Fruit fly (Drosophila melanogaster) whole organism, embryonic: Measurements from ENCODE around the gene CG8861.
A peak's percentile ranks its signal among the peaks of the same experiment; 100 is the strongest.

Experiments used
- ATbp ChIP-seq: fragments of 200-800 bp; sonication (Bioruptor generic); optimal IDR thresholded peaks from 2 replicates; lab custom pipeline; 2017; ENCODE audit warnings: missing biosample characterization, mild to moderate bottlenecking, missing genetic modification characterization, missing genetic modification reagents
- Abd-B ChIP-seq: fragments of 200-800 bp; sonication (Bioruptor generic); optimal IDR thresholded peaks from 2 replicates; lab custom pipeline; 2018; ENCODE audit warnings: missing biosample characterization, mild to moderate bottlenecking, missing genetic modification characterization, moderate library complexity
- Asciz ChIP-seq: fragments of 200-800 bp; sonication (Bioruptor generic); optimal IDR thresholded peaks from 2 replicates; lab custom pipeline; 2017; ENCODE audit warnings: missing biosample characterization, mild to moderate bottlenecking, missing genetic modification characterization, missing genetic modification reagents
- Atf-2 ChIP-seq: fragments of 200-800 bp; sonication (Bioruptor generic); optimal IDR thresholded peaks from 2 replicates; lab custom pipeline; 2016; ENCODE audit warnings: missing biosample characterization, missing genetic modification characterization
- Atf6 ChIP-seq: fragments of 200-800 bp; sonication (Bioruptor generic); IDR thresholded peaks from 2 replicates; pipeline ENCODE4 v1.3.6; 2022; ENCODE audit warnings: missing biosample characterization, missing genetic modification characterization
- Bdp1 ChIP-seq: fragments of 200-800 bp; sonication (Bioruptor generic); optimal IDR thresholded peaks from 3 replicates; lab custom pipeline; 2016; ENCODE audit warnings: missing biosample characterization, missing genetic modification characterization
- CG12155 ChIP-seq: fragments of 200-800 bp; sonication (Bioruptor generic); optimal IDR thresholded peaks from 3 replicates; lab custom pipeline; 2016; ENCODE audit warnings: missing biosample characterization, missing genetic modification characterization
- CG12659 ChIP-seq: fragments of 200-800 bp; sonication (Bioruptor generic); optimal IDR thresholded peaks from 3 replicates; lab custom pipeline; 2017; ENCODE audit warnings: mild to moderate bottlenecking, missing biosample characterization, missing genetic modification reagents, missing genetic modification characterization
- CG14050 ChIP-seq: fragments of 200-800 bp; sonication (Bioruptor generic); IDR thresholded peaks from 3 replicates; pipeline ENCODE4 v1.3.6; 2022; ENCODE audit warnings: missing biosample characterization, missing genetic modification characterization
- CG1603 ChIP-seq: fragments of 200-800 bp; sonication (Bioruptor generic); optimal IDR thresholded peaks from 2 replicates; lab custom pipeline; 2019; ENCODE audit warnings: missing biosample characterization, mild to moderate bottlenecking, missing genetic modification characterization, moderate library complexity
- CG17186 ChIP-seq: fragments of 200-800 bp; sonication (Bioruptor generic); optimal IDR thresholded peaks from 3 replicates; lab custom pipeline; 2017; ENCODE audit warnings: missing biosample characterization, missing genetic modification reagents, missing genetic modification characterization
- CG1832 ChIP-seq: fragments of 200-800 bp; sonication (Bioruptor generic); optimal IDR thresholded peaks from 2 replicates; lab custom pipeline; 2017; ENCODE audit warnings: missing biosample characterization, mild to moderate bottlenecking, missing genetic modification characterization, inconsistent platforms
- CG18476 ChIP-seq: fragments of 200-800 bp; sonication (Bioruptor generic); optimal IDR thresholded peaks from 2 replicates; lab custom pipeline; 2016; ENCODE audit warnings: missing biosample characterization, mild to moderate bottlenecking, missing genetic modification characterization
- CG2202 ChIP-seq: fragments of 200-800 bp; sonication (Bioruptor generic); optimal IDR thresholded peaks from 2 replicates; lab custom pipeline; 2018; ENCODE audit warnings: missing biosample characterization, mild to moderate bottlenecking, missing genetic modification characterization
- CG31224 ChIP-seq: fragments of 200-800 bp; sonication (Bioruptor generic); IDR thresholded peaks from 2 replicates; pipeline ENCODE4 v1.3.6; 2022; ENCODE audit warnings: missing biosample characterization, missing genetic modification characterization
- CG32767 ChIP-seq: fragments of 200-800 bp; sonication (Bioruptor generic); IDR thresholded peaks from 2 replicates; pipeline ENCODE4 v1.3.6; 2022; ENCODE audit warnings: missing biosample characterization, missing genetic modification characterization
- CG34376 ChIP-seq: fragments of 200-800 bp; sonication (Bioruptor generic); optimal IDR thresholded peaks from 2 replicates; lab custom pipeline; 2018; ENCODE audit warnings: missing biosample characterization, mild to moderate bottlenecking, missing genetic modification characterization
- CG3726 ChIP-seq: fragments of 200-800 bp; sonication (Bioruptor generic); IDR thresholded peaks from 3 replicates; pipeline ENCODE4, ENCODE4 v1.3.6; 2022; ENCODE audit warnings: missing biosample characterization, missing genetic modification characterization
- CG3838 ChIP-seq: fragments of 200-800 bp; sonication (Bioruptor generic); optimal IDR thresholded peaks from 3 replicates; lab custom pipeline; 2016; ENCODE audit warnings: missing biosample characterization, missing genetic modification characterization
- CG6654 ChIP-seq: fragments of 200-800 bp; sonication (Bioruptor generic); optimal IDR thresholded peaks from 2 replicates; lab custom pipeline; 2017; ENCODE audit warnings: missing biosample characterization, mild to moderate bottlenecking, missing genetic modification characterization
- CG7745 ChIP-seq: fragments of 200-800 bp; sonication (Bioruptor generic); optimal IDR thresholded peaks from 2 replicates; lab custom pipeline; 2018; ENCODE audit warnings: missing biosample characterization, mild to moderate bottlenecking, missing genetic modification characterization, moderate library complexity
- CG8944 ChIP-seq: fragments of 200-800 bp; sonication (Bioruptor generic); optimal IDR thresholded peaks from 3 replicates; lab custom pipeline; 2016; ENCODE audit warnings: missing biosample characterization, missing genetic modification characterization
- CG9437 ChIP-seq: fragments of 200-800 bp; sonication (Bioruptor generic); optimal IDR thresholded peaks from 2 replicates; lab custom pipeline; 2018; ENCODE audit warnings: missing biosample characterization, mild to moderate bottlenecking, missing genetic modification characterization
- Dbx ChIP-seq: fragments of 200-800 bp; sonication (Bioruptor generic); IDR thresholded peaks from 3 replicates; pipeline ENCODE4 v1.3.6; 2022; ENCODE audit warnings: missing biosample characterization, missing genetic modification characterization
- Deaf1 ChIP-seq: fragments of 200-800 bp; optimal IDR thresholded peaks from 3 replicates; lab custom pipeline; 2019; ENCODE audit warnings: missing biosample characterization, mild to moderate bottlenecking, missing genetic modification characterization, moderate library complexity
- Dip3 ChIP-seq: fragments of 200-800 bp; sonication (Bioruptor generic); optimal IDR thresholded peaks from 3 replicates; lab custom pipeline; 2016; ENCODE audit warnings: missing biosample characterization, missing genetic modification characterization
- Elba2 ChIP-seq: fragments of 200-800 bp; sonication (Bioruptor generic); optimal IDR thresholded peaks from 3 replicates; lab custom pipeline; 2016; ENCODE audit warnings: missing biosample characterization, missing genetic modification characterization
- HHEX ChIP-seq: fragments of 200-800 bp; sonication (Bioruptor generic); optimal IDR thresholded peaks from 3 replicates; lab custom pipeline; 2017; ENCODE audit warnings: missing biosample characterization, mild to moderate bottlenecking, missing genetic modification characterization, missing genetic modification reagents
- Hr78 ChIP-seq, 2 experiments: fragments of 200-800 bp in 1 of 2; fragments of >200 bp in 1 of 2; sonication (Bioruptor generic) in 1 of 2; optimal IDR thresholded peaks; 2 replicates each; lab custom pipeline; 2017 to 2019; ENCODE audit warnings: missing biosample characterization in 2 of 2, missing genetic modification characterization in 2 of 2, mild to moderate bottlenecking in 1 of 2, moderate library complexity in 1 of 2
- Mrtf ChIP-seq: fragments of 200-800 bp; sonication (Bioruptor generic); IDR thresholded peaks from 3 replicates; pipeline ENCODE4 v1.3.6; 2022; ENCODE audit warnings: missing biosample characterization, missing genetic modification characterization
- Nf-YA ChIP-seq: fragments of 200-800 bp; sonication (Bioruptor generic); IDR thresholded peaks from 2 replicates; pipeline ENCODE4 v1.3.6; 2022; ENCODE audit warnings: missing biosample characterization, missing genetic modification characterization
- Nf-YB ChIP-seq: fragments of 200-800 bp; sonication (Bioruptor generic); optimal IDR thresholded peaks from 3 replicates; lab custom pipeline; 2019; ENCODE audit warnings: missing biosample characterization, mild to moderate bottlenecking, missing genetic modification characterization, moderate library complexity
- Oaz ChIP-seq: fragments of 200-800 bp; sonication (Bioruptor generic); IDR thresholded peaks from 2 replicates; pipeline ENCODE4 v1.3.6; 2022; ENCODE audit warnings: missing biosample characterization, missing genetic modification characterization
- Opbp ChIP-seq: fragments of 200-800 bp; sonication (Bioruptor generic); IDR thresholded peaks from 3 replicates; pipeline ENCODE4 v1.3.6; 2022; ENCODE audit warnings: missing biosample characterization, missing genetic modification characterization; ENCODE audit not compliant: partially characterized antibody
- PHDP ChIP-seq: fragments of 200-800 bp; sonication (Bioruptor generic); optimal IDR thresholded peaks from 3 replicates; lab custom pipeline; 2018; ENCODE audit warnings: missing biosample characterization, mild to moderate bottlenecking, missing genetic modification characterization, moderate library complexity
- Rx ChIP-seq: fragments of 200-800 bp; sonication (Bioruptor generic); IDR thresholded peaks from 2 replicates; pipeline ENCODE4 v1.3.6; 2022; ENCODE audit warnings: missing biosample characterization, missing genetic modification characterization
- chn ChIP-seq: fragments of 200-800 bp; sonication (Bioruptor generic); optimal IDR thresholded peaks from 2 replicates; lab custom pipeline; 2016; ENCODE audit warnings: missing biosample characterization, missing genetic modification characterization
- dmrt11E ChIP-seq: fragments of 200-800 bp; sonication (Bioruptor generic); optimal IDR thresholded peaks from 3 replicates; lab custom pipeline; 2018; ENCODE audit warnings: missing biosample characterization, mild to moderate bottlenecking, missing genetic modification characterization, moderate library complexity
- gem ChIP-seq: fragments of 200-800 bp; sonication (Bioruptor generic); optimal IDR thresholded peaks from 2 replicates; lab custom pipeline; 2019; ENCODE audit warnings: missing biosample characterization, mild to moderate bottlenecking, missing genetic modification characterization, moderate library complexity
- jigr1 ChIP-seq: fragments of 200-800 bp; sonication (Bioruptor generic); IDR thresholded peaks from 3 replicates; pipeline ENCODE4 v1.3.6; 2022; ENCODE audit warnings: missing biosample characterization, missing genetic modification characterization
- lmd ChIP-seq: fragments of 200-800 bp; sonication (Bioruptor generic); IDR thresholded peaks from 2 replicates; pipeline ENCODE4 v1.3.6; 2022; ENCODE audit warnings: missing biosample characterization, missing genetic modification characterization
- nau ChIP-seq: fragments of 200-800 bp; sonication (Bioruptor generic); optimal IDR thresholded peaks from 3 replicates; lab custom pipeline; 2017; ENCODE audit warnings: missing biosample characterization, mild to moderate bottlenecking, missing genetic modification characterization, missing genetic modification reagents
- p53 ChIP-seq: fragments of 200-800 bp; sonication (Bioruptor generic); optimal IDR thresholded peaks from 2 replicates; lab custom pipeline; 2016; ENCODE audit warnings: missing biosample characterization, missing genetic modification characterization
- pnt ChIP-seq: fragments of 200-800 bp; sonication (Bioruptor generic); optimal IDR thresholded peaks from 3 replicates; lab custom pipeline; 2016; ENCODE audit warnings: missing biosample characterization, missing genetic modification characterization
- sens-2 ChIP-seq: fragments of 200-800 bp; sonication (Bioruptor generic); IDR thresholded peaks from 2 replicates; pipeline ENCODE4 v1.3.6; 2022; ENCODE audit warnings: missing biosample characterization, missing genetic modification characterization
- tio ChIP-seq: fragments of 200-800 bp; sonication (Bioruptor generic); optimal IDR thresholded peaks from 2 replicates; lab custom pipeline; 2017; ENCODE audit warnings: missing biosample characterization, missing genetic modification characterization, inconsistent platforms
- tna ChIP-seq: fragments of 200-800 bp; sonication (Bioruptor generic); IDR thresholded peaks from 2 replicates; pipeline ENCODE4 v1.3.6; 2022; ENCODE audit warnings: missing biosample characterization, missing genetic modification characterization; ENCODE audit not compliant: partially characterized antibody
- trh ChIP-seq: fragments of 200-800 bp; sonication (Bioruptor generic); optimal IDR thresholded peaks from 2 replicates; lab custom pipeline; 2016; ENCODE audit warnings: missing biosample characterization, missing genetic modification characterization
- unpg ChIP-seq: fragments of 200-800 bp; sonication (Bioruptor generic); optimal IDR thresholded peaks from 3 replicates; lab custom pipeline; 2018; ENCODE audit warnings: missing biosample characterization, mild to moderate bottlenecking, missing genetic modification characterization, moderate library complexity
- wdn ChIP-seq: fragments of 200-800 bp; sonication (Bioruptor generic); IDR thresholded peaks from 2 replicates; pipeline ENCODE4 v1.3.6; 2022; ENCODE audit warnings: missing biosample characterization, missing genetic modification characterization

CG8861 gene

dm6 chr3R:9260421-9260973, 67.8 kb downstream of the CG8861 start, which contains the start of gene ATP6AP2 (continued):
- no peak for TF ChIP-seq CG8944 (GFP tag; lab: Kevin White, UChicago)
- no peak for TF ChIP-seq CG3726 (GFP tag; lab: Robert Waterston, UW)
- TF ChIP-seq CG7745 (tag; lab: Kevin White, UChicago) = no peak
- peak; percentile 29 for TF ChIP-seq dmrt11E (tag; lab: Kevin White, UChicago)
- no peak for TF ChIP-seq Abd-B
- no peak for TF ChIP-seq trh (GFP tag; lab: Kevin White, UChicago)
- TF ChIP-seq Elba2 (GFP tag; lab: Kevin White, UChicago) = no peak
- peak; percentile 62; the same call in 1 of the 2 replicates for TF ChIP-seq Atf6
- TF ChIP-seq Nf-YB (GFP tag; lab: Kevin White, UChicago) = no peak
- TF ChIP-seq p53 (GFP tag; lab: Kevin White, UChicago) = no peak
- no peak for TF ChIP-seq CG9437 (GFP tag; lab: Kevin White, UChicago)
- TF ChIP-seq Opbp (GFP tag; lab: Robert Waterston, UW) = peak; percentile 85; the same call in 2 of the 3 replicates
- TF ChIP-seq pnt (GFP tag; lab: Kevin White, UChicago) = no peak
- TF ChIP-seq CG17186 = no peak
- peak; percentile 65 for TF ChIP-seq PHDP (tag; lab: Kevin White, UChicago)
- peak; percentile 54 for TF ChIP-seq CG2202 (tag; lab: Kevin White, UChicago)
- TF ChIP-seq Asciz (GFP tag; lab: Kevin White, UChicago) = no peak
- TF ChIP-seq CG6654 (GFP tag; lab: Kevin White, UChicago) = no peak
- no peak for TF ChIP-seq CG31224 (GFP tag; lab: Robert Waterston, UW)
- TF ChIP-seq CG3838 = no peak
- TF ChIP-seq Dip3 (GFP tag; lab: Kevin White, UChicago) = no peak
- peak; percentile 77 for TF ChIP-seq Dbx
- peak; percentile 85 for TF ChIP-seq CG12659
- TF ChIP-seq Oaz (GFP tag; lab: Robert Waterston, UW) = no peak
- TF ChIP-seq Deaf1 (tag; lab: Kevin White, UChicago) = no peak
- peak; percentile 51; the same call in 1 of the 2 replicates for TF ChIP-seq tna (GFP tag; lab: Robert Waterston, UW)
- peak; percentile 52 for TF ChIP-seq CG12155 (GFP tag; lab: Kevin White, UChicago)
- no peak for TF ChIP-seq CG18476 (GFP tag; lab: Kevin White, UChicago)
- no peak for TF ChIP-seq unpg
- no peak for TF ChIP-seq gem
- TF ChIP-seq Mrtf (GFP tag; lab: Robert Waterston, UW) = peak; percentile 8; the same call in 1 of the 3 replicates
- no peak for TF ChIP-seq ATbp
- no peak for TF ChIP-seq CG1832
- no peak for TF ChIP-seq Hr78 (GFP tag; optimal IDR thresholded peaks at IDR 0.05; lab: Kevin White, UChicago)
- peak; percentile 21; the same call in 1 of the 2 replicates for TF ChIP-seq lmd (GFP tag; lab: Robert Waterston, UW)
- TF ChIP-seq HHEX (GFP tag; lab: Kevin White, UChicago) = peak; percentile 45
- TF ChIP-seq chn (GFP tag; lab: Kevin White, UChicago) = peak; percentile 61
- TF ChIP-seq Rx (GFP tag; lab: Robert Waterston, UW) = no peak
- TF ChIP-seq jigr1 = no peak
- TF ChIP-seq wdn (GFP tag; lab: Robert Waterston, UW) = no peak
- TF ChIP-seq Bdp1 = no peak
- TF ChIP-seq CG34376 (GFP tag; lab: Kevin White, UChicago) = peak; percentile 54
- no peak for TF ChIP-seq nau (GFP tag; lab: Kevin White, UChicago)
- no peak for TF ChIP-seq sens-2 (GFP tag; lab: Robert Waterston, UW)
- TF ChIP-seq Nf-YA (GFP tag; lab: Robert Waterston, UW) = peak; percentile 53; the same call in 1 of the 2 replicates
- no peak for TF ChIP-seq CG14050 (GFP tag; lab: Robert Waterston, UW)
- TF ChIP-seq Atf-2 (GFP tag; lab: Kevin White, UChicago) = no peak
- no peak for TF ChIP-seq CG32767 (GFP tag; lab: Robert Waterston, UW)
- no peak for TF ChIP-seq tio (GFP tag; lab: Kevin White, UChicago)
- TF ChIP-seq CG1603 (tag; lab: Kevin White, UChicago) = peak; percentile 49
